Worm (Caenorhabditis elegans) whole organism, L1 larva: Measurements from ENCODE around the gene T23B7.2.

Source experiments
- ama-1 ChIP-seq: fragments of 150-350 bp; optimal IDR thresholded peaks from 2 replicates; lab custom pipeline; 2014
- blmp-1 ChIP-seq: fragments of 150-350 bp; optimal IDR thresholded peaks from 2 replicates; lab custom pipeline; 2014; ENCODE audit warnings: missing biosample characterization, missing genetic modification characterization
- egl-27 ChIP-seq, 2 experiments: fragments of 150-350 bp in 1 of 2; sonication (generic microtip); optimal IDR thresholded peaks; 3 replicates each; lab custom pipeline; 2017 to 2018; ENCODE audit warnings: missing biosample characterization in 2 of 2, missing genetic modification characterization in 2 of 2, missing genetic modification reagents in 2 of 2
- fos-1 ChIP-seq: fragments of 150-350 bp; optimal IDR thresholded peaks from 2 replicates; lab custom pipeline; 2014; ENCODE audit warnings: missing biosample characterization, missing genetic modification characterization
- lin-13 ChIP-seq: fragments of 150-350 bp; optimal IDR thresholded peaks from 2 replicates; lab custom pipeline; 2014; ENCODE audit warnings: missing biosample characterization, missing genetic modification reagents, missing genetic modification characterization
- lin-15B ChIP-seq: fragments of 150-350 bp; sonication (generic microtip); optimal IDR thresholded peaks from 3 replicates; lab custom pipeline; 2014; ENCODE audit warnings: missing biosample characterization, missing genetic modification characterization
- lin-39 ChIP-seq: fragments of 150-350 bp; optimal IDR thresholded peaks from 2 replicates; lab custom pipeline; 2014; ENCODE audit warnings: missing biosample characterization, missing genetic modification reagents, missing genetic modification characterization
- lsy-2 ChIP-seq, 2 experiments: fragments of 150-350 bp; optimal IDR thresholded peaks; 2 replicates each; lab custom pipeline; 2014; ENCODE audit warnings: missing biosample characterization in 2 of 2, missing genetic modification characterization in 2 of 2
- mab-9 ChIP-seq: fragments of 200-800 bp; sonication (Bioruptor generic); IDR thresholded peaks from 2 replicates; pipeline ENCODE4 v1.3.6; 2022; ENCODE audit warnings: missing genetic modification reagents, missing genetic modification characterization, missing compliant biosample characterization
- nhr-11 ChIP-seq: fragments of 150-350 bp; optimal IDR thresholded peaks from 2 replicates; lab custom pipeline; 2014; ENCODE audit warnings: missing biosample characterization, missing genetic modification characterization
- nhr-76 ChIP-seq: sonication (generic microtip); optimal IDR thresholded peaks from 2 replicates; lab custom pipeline; 2017; ENCODE audit warnings: missing biosample characterization, missing genetic modification characterization
- unc-130 ChIP-seq: fragments of 150-350 bp; optimal IDR thresholded peaks from 2 replicates; lab custom pipeline; 2017; ENCODE audit warnings: missing biosample characterization, missing genetic modification characterization, inconsistent platforms

DNA sequence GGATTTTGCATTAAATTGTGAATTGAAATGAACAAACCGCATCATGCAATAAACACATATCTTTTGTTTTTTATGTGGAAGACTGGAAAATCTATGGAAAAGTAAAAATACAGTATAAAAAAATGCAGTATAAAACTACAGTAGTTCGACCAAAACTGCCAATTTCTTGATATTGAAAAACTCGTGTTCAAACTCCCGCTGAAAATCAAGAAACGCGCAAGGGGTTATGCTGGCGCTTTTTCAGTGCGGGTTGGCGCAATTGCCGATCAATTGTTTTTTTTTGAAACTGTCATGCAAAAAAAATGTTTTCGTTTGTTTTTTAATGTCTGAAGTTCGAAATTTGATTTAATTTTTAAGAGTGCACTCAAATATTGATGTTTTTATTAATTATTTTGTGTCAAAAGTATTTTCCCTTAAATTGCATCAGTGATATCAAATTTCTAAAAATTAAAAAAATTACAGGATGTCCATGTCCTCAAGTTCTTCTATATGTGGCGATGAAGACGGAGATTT, 9.6 kb upstream of the T23B7.2 start, which contains the start of gene dnj-9:
- peak; percentile 88 for TF ChIP-seq nhr-11 (tag; lab: Kevin White, UChicago)
- TF ChIP-seq egl-27 (tag; optimal IDR thresholded peaks at IDR 0.05; lab: Kevin White, UChicago) = no peak
- TF ChIP-seq unc-130 (tag; lab: Kevin White, UChicago) = peak; percentile 97
- TF ChIP-seq lin-15B (tag; lab: Kevin White, UChicago) = peak; percentile 91
- no peak for TF ChIP-seq nhr-76 (tag; lab: Kevin White, UChicago)
- TF ChIP-seq fos-1 (tag; lab: Kevin White, UChicago) = peak; percentile 90
- TF ChIP-seq lin-39 (tag; lab: Kevin White, UChicago) = peak; percentile 97
- TF ChIP-seq mab-9 (GFP tag; lab: Robert Waterston, UW) = peak; percentile 85
- peak; percentile 85 for TF ChIP-seq blmp-1 (tag; lab: Kevin White, UChicago)
- peak; percentile 87 for TF ChIP-seq ama-1 (lab: Kevin White, UChicago)
- TF ChIP-seq lin-13 (GFP tag; lab: Kevin White, UChicago) = peak; percentile 93
- peak; percentile 95 to 96 for TF ChIP-seq lsy-2 (tag; optimal IDR thresholded peaks at IDR 0.05; lab: Kevin White, UChicago)
